Worm (Caenorhabditis elegans) whole organism, young adult: ENCODE measurements around the gene pod-1.

ENCODE experiments used
- B0261.1 ChIP-seq: sonication (generic microtip); optimal IDR thresholded peaks from 2 replicates; lab custom pipeline; 2016; ENCODE audit warnings: mild to moderate bottlenecking, missing genetic modification characterization, moderate library complexity, missing compliant biosample characterization
- F39B2.1 ChIP-seq: fragments of 200-800 bp; sonication (Bioruptor generic); IDR thresholded peaks from 2 replicates; pipeline ENCODE4 v1.3.6; 2022; ENCODE audit warnings: missing genetic modification reagents, missing genetic modification characterization, missing compliant biosample characterization
- F49E8.2 ChIP-seq: sonication (generic microtip); optimal IDR thresholded peaks from 3 replicates; lab custom pipeline; 2017; ENCODE audit warnings: missing genetic modification characterization, mild to moderate bottlenecking, missing compliant biosample characterization, antibody characterized with exemption, moderate library complexity; ENCODE audit not compliant: insufficient read depth
- F52B5.7 ChIP-seq: sonication (generic microtip); optimal IDR thresholded peaks from 2 replicates; lab custom pipeline; 2016; ENCODE audit warnings: mild to moderate bottlenecking, missing genetic modification characterization, missing compliant biosample characterization
- K12H6.12 ChIP-seq: fragments of 200-800 bp; sonication (Bioruptor generic); optimal IDR thresholded peaks from 2 replicates; lab custom pipeline; 2018; ENCODE audit warnings: mild to moderate bottlenecking, missing genetic modification characterization, missing compliant biosample characterization
- Y53G8AR.9 ChIP-seq: fragments of 200-800 bp; sonication (Bioruptor generic); conservative IDR thresholded peaks from 2 replicates; pipeline ENCODE4 v1.3.6; 2022; ENCODE audit warnings: missing genetic modification reagents, missing genetic modification characterization, missing compliant biosample characterization
- Y79H2A.3 ChIP-seq: fragments of 200-800 bp; sonication (Bioruptor generic); conservative IDR thresholded peaks from 2 replicates; pipeline ENCODE4 v1.3.6; 2022; ENCODE audit warnings: missing genetic modification reagents, missing genetic modification characterization, missing compliant biosample characterization
- Y95B8A.8 ChIP-seq: fragments of 200-800 bp; sonication (Bioruptor generic); IDR thresholded peaks from 2 replicates; pipeline ENCODE4 v1.3.6; 2022; ENCODE audit warnings: missing genetic modification reagents, missing genetic modification characterization, missing compliant biosample characterization
- aptf-3 ChIP-seq: fragments of 200-800 bp; sonication (Bioruptor generic); IDR thresholded peaks from 2 replicates; pipeline ENCODE4 v1.3.6; 2022; ENCODE audit warnings: missing genetic modification characterization, missing compliant biosample characterization
- attf-3 ChIP-seq: fragments of 200-800 bp; sonication (Bioruptor generic); conservative IDR thresholded peaks from 2 replicates; pipeline ENCODE4 v1.3.6; 2022; ENCODE audit warnings: missing genetic modification reagents, missing genetic modification characterization, missing compliant biosample characterization
- attf-5 ChIP-seq: fragments of 200-800 bp; sonication (Bioruptor generic); optimal IDR thresholded peaks from 2 replicates; lab custom pipeline; 2018; ENCODE audit warnings: mild to moderate bottlenecking, missing genetic modification characterization, missing compliant biosample characterization
- bed-2 ChIP-seq: fragments of 200-800 bp; sonication (Bioruptor generic); IDR thresholded peaks from 2 replicates; pipeline ENCODE4 v1.3.6; 2022; ENCODE audit warnings: missing genetic modification reagents, missing genetic modification characterization, missing compliant biosample characterization
- cebp-1 ChIP-seq, 2 experiments: fragments of 200-800 bp in 1 of 2; sonication (Bioruptor generic) in 1 of 2; sonication (generic microtip) in 1 of 2; IDR thresholded peaks in 1 of 2; optimal IDR thresholded peaks in 1 of 2; 2 replicates each; pipeline versions ENCODE4 v1.3.6 to Lab custom; 2017 to 2022; ENCODE audit warnings: missing compliant biosample characterization in 2 of 2, missing genetic modification characterization in 2 of 2, mild to moderate bottlenecking in 1 of 2, missing genetic modification reagents in 1 of 2, moderate library complexity in 1 of 2
- ceh-91 ChIP-seq: fragments of 200-800 bp; sonication (Bioruptor generic); IDR thresholded peaks from 2 replicates; pipeline ENCODE4 v1.3.6; 2022; ENCODE audit warnings: missing genetic modification reagents, missing genetic modification characterization, missing compliant biosample characterization
- chd-7 ChIP-seq: sonication (generic microtip); optimal IDR thresholded peaks from 2 replicates; lab custom pipeline; 2016; ENCODE audit warnings: mild to moderate bottlenecking, missing genetic modification characterization, moderate library complexity, missing compliant biosample characterization
- dox-1 ChIP-seq: fragments of 200-800 bp; sonication (Bioruptor generic); IDR thresholded peaks from 2 replicates; pipeline ENCODE4 v1.3.6; 2022; ENCODE audit warnings: missing genetic modification reagents, missing genetic modification characterization, missing compliant biosample characterization
- dpff-1 ChIP-seq: sonication (generic microtip); optimal IDR thresholded peaks from 2 replicates; lab custom pipeline; 2017; ENCODE audit warnings: mild to moderate bottlenecking, missing genetic modification characterization, missing compliant biosample characterization
- efl-1 ChIP-seq: fragments of 150-350 bp; optimal IDR thresholded peaks from 2 replicates; lab custom pipeline; 2014; ENCODE audit warnings: missing biosample characterization, missing genetic modification reagents, missing genetic modification characterization
- ets-4 ChIP-seq: fragments of 200-800 bp; sonication (Bioruptor generic); optimal IDR thresholded peaks from 2 replicates; lab custom pipeline; 2018; ENCODE audit warnings: mild to moderate bottlenecking, missing genetic modification characterization, missing compliant biosample characterization
- gei-17 ChIP-seq: fragments of 200-800 bp; sonication (Bioruptor generic); optimal IDR thresholded peaks from 2 replicates; lab custom pipeline; 2018; ENCODE audit warnings: mild to moderate bottlenecking, missing genetic modification characterization, missing compliant biosample characterization
- hmg-1.2 ChIP-seq: fragments of 200-800 bp; sonication (Bioruptor generic); IDR thresholded peaks from 2 replicates; pipeline ENCODE4 v1.3.6; 2022; ENCODE audit warnings: missing genetic modification reagents, missing genetic modification characterization, missing compliant biosample characterization
- hsf-1 ChIP-seq: fragments of 200-800 bp; sonication (Bioruptor generic); IDR thresholded peaks from 2 replicates; pipeline ENCODE4 v1.3.6; 2022; ENCODE audit warnings: missing genetic modification reagents, missing genetic modification characterization, missing compliant biosample characterization
- let-607 ChIP-seq, 2 experiments: fragments of 200-800 bp in 1 of 2; sonication (Bioruptor generic) in 1 of 2; sonication (generic microtip) in 1 of 2; optimal IDR thresholded peaks; 2 replicates each; lab custom pipeline; 2016 to 2018; ENCODE audit warnings: mild to moderate bottlenecking in 2 of 2, missing compliant biosample characterization in 2 of 2, missing genetic modification characterization in 2 of 2, moderate library complexity in 2 of 2, missing genotype in 1 of 2
- lin-35 ChIP-seq, 3 experiments: fragments of 150-350 bp in 2 of 3; sonication (generic microtip) in 1 of 3; optimal IDR thresholded peaks; 2 replicates each; lab custom pipeline; 2014 to 2018; ENCODE audit warnings: missing biosample characterization in 3 of 3, missing genetic modification characterization in 3 of 3, missing genetic modification reagents in 3 of 3
- madf-8 ChIP-seq: fragments of 200-800 bp; sonication (Bioruptor generic); conservative IDR thresholded peaks from 2 replicates; pipeline ENCODE4 v1.3.6; 2022; ENCODE audit warnings: missing genetic modification reagents, missing genetic modification characterization, missing compliant biosample characterization
- mcd-1 ChIP-seq: fragments of 200-800 bp; sonication (Bioruptor generic); IDR thresholded peaks from 2 replicates; pipeline ENCODE4 v1.3.6; 2022; ENCODE audit warnings: missing genetic modification reagents, missing genetic modification characterization, missing compliant biosample characterization
- mel-28 ChIP-seq: sonication (generic microtip); optimal IDR thresholded peaks from 2 replicates; lab custom pipeline; 2016; ENCODE audit warnings: borderline replicate concordance, mild to moderate bottlenecking, missing genetic modification characterization, missing compliant biosample characterization
- nhr-179 ChIP-seq: sonication (generic microtip); optimal IDR thresholded peaks from 2 replicates; lab custom pipeline; 2016; ENCODE audit warnings: mild to moderate bottlenecking, missing genetic modification characterization, missing compliant biosample characterization
- nhr-80 ChIP-seq: sonication (generic microtip); optimal IDR thresholded peaks from 2 replicates; lab custom pipeline; 2016; ENCODE audit warnings: missing genetic modification characterization, missing compliant biosample characterization
- nhr-90 ChIP-seq: sonication (generic microtip); optimal IDR thresholded peaks from 2 replicates; lab custom pipeline; 2016; ENCODE audit warnings: missing genotype, mild to moderate bottlenecking, missing genetic modification characterization, missing compliant biosample characterization
- rcor-1 ChIP-seq: fragments of 200-800 bp; sonication (Bioruptor generic); IDR thresholded peaks from 2 replicates; pipeline ENCODE4 v1.3.6; 2022; ENCODE audit warnings: missing genetic modification reagents, missing genetic modification characterization, missing compliant biosample characterization
- repo-1 ChIP-seq: sonication (generic microtip); optimal IDR thresholded peaks from 2 replicates; lab custom pipeline; 2017; ENCODE audit warnings: mild to moderate bottlenecking, missing genetic modification characterization, missing compliant biosample characterization
- rpc-1 ChIP-seq, 2 experiments: fragments of 150-350 bp in 1 of 2; sonication (generic microtip) in 1 of 2; optimal IDR thresholded peaks; 2 replicates each; lab custom pipeline; 2014 to 2018; ENCODE audit warnings: missing biosample characterization in 1 of 2, missing genetic modification characterization in 1 of 2, missing genetic modification reagents in 1 of 2, missing genotype in 1 of 2
- sdz-38 ChIP-seq: sonication (generic microtip); optimal IDR thresholded peaks from 2 replicates; lab custom pipeline; 2016; ENCODE audit warnings: missing genotype, missing genetic modification characterization, missing compliant biosample characterization
- snpc-1.1 ChIP-seq: sonication (generic microtip); optimal IDR thresholded peaks from 2 replicates; lab custom pipeline; 2017; ENCODE audit warnings: missing genetic modification characterization, mild to moderate bottlenecking, missing compliant biosample characterization, antibody characterized with exemption, moderate library complexity, missing genotype, missing genetic modification reagents; ENCODE audit not compliant: insufficient read depth
- snpc-3.4 ChIP-seq: sonication (generic microtip); optimal IDR thresholded peaks from 2 replicates; lab custom pipeline; 2017; ENCODE audit warnings: missing genetic modification characterization, mild to moderate bottlenecking, missing compliant biosample characterization, antibody characterized with exemption, moderate library complexity, missing genotype, missing genetic modification reagents
- tbp1 ChIP-seq: fragments of 200-800 bp; sonication (Bioruptor generic); optimal IDR thresholded peaks from 2 replicates; lab custom pipeline; 2018; ENCODE audit warnings: mild to moderate bottlenecking, missing genetic modification characterization, missing compliant biosample characterization
- unc-130 ChIP-seq: sonication (generic microtip); optimal IDR thresholded peaks from 2 replicates; lab custom pipeline; 2016; ENCODE audit warnings: missing genetic modification reagents, missing genetic modification characterization, missing compliant biosample characterization
- zfh-2 ChIP-seq: fragments of 200-800 bp; sonication (Bioruptor generic); conservative IDR thresholded peaks from 2 replicates; pipeline ENCODE4 v1.3.6; 2022; ENCODE audit warnings: missing genetic modification reagents, missing genetic modification characterization, missing compliant biosample characterization
- zim-3 ChIP-seq: sonication (generic microtip); optimal IDR thresholded peaks from 2 replicates; lab custom pipeline; 2017; ENCODE audit warnings: mild to moderate bottlenecking, missing genetic modification characterization, moderate library complexity, missing compliant biosample characterization
- ztf-25 ChIP-seq: fragments of 200-800 bp; sonication (Bioruptor generic); IDR thresholded peaks from 2 replicates; pipeline ENCODE4 v1.3.6; 2022; ENCODE audit warnings: missing genetic modification reagents, missing genetic modification characterization, missing compliant biosample characterization

pod-1 gene

ce11 chrIII:13544593-13544992 is 20.7 kb upstream of the pod-1 start:
- no peak for TF ChIP-seq snpc-1.1 (tag; lab: Kevin White, UChicago)
- peak; percentile 93 for TF ChIP-seq nhr-80 (tag; lab: Kevin White, UChicago)
- TF ChIP-seq bed-2 (GFP tag; lab: Robert Waterston, UW) = no peak
- TF ChIP-seq F39B2.1 = no peak
- TF ChIP-seq zfh-2 = no peak
- no peak for TF ChIP-seq cebp-1 (GFP tag; IDR thresholded peaks at IDR 0.05; lab: Robert Waterston, UW)
- peak; percentile 20 for TF ChIP-seq cebp-1 (tag; optimal IDR thresholded peaks at IDR 0.05; lab: Kevin White, UChicago)
- no peak for TF ChIP-seq dpff-1 (tag; lab: Kevin White, UChicago)
- peak; percentile 74 for TF ChIP-seq dox-1 (GFP tag; lab: Robert Waterston, UW)
- TF ChIP-seq hsf-1 (GFP tag; lab: Robert Waterston, UW) = 0 out of 2 replicates have a peak, but pooled peaks have one; percentile 48
- no peak for TF ChIP-seq Y79H2A.3
- no peak for TF ChIP-seq lin-35 (GFP tag; optimal IDR thresholded peaks at IDR 0.05; lab: Kevin White, UChicago)
- peak in 1 of 2 experiments; percentile 56 for TF ChIP-seq let-607 (tag; optimal IDR thresholded peaks at IDR 0.05; lab: Kevin White, UChicago)
- TF ChIP-seq zim-3 (tag; lab: Kevin White, UChicago) = peak; percentile 5
- TF ChIP-seq rcor-1 (GFP tag; lab: Robert Waterston, UW) = no peak
- TF ChIP-seq snpc-3.4 (tag; lab: Kevin White, UChicago) = no peak
- TF ChIP-seq unc-130 = no peak
- TF ChIP-seq B0261.1 (tag; lab: Kevin White, UChicago) = no peak
- no peak for TF ChIP-seq rpc-1 (optimal IDR thresholded peaks at IDR 0.05; lab: Kevin White, UChicago)
- no peak for TF ChIP-seq rpc-1 (tag; optimal IDR thresholded peaks at IDR 0.05; lab: Kevin White, UChicago)
- TF ChIP-seq nhr-179 = no peak
- no peak for TF ChIP-seq repo-1 (tag; lab: Kevin White, UChicago)
- peak; percentile 63; the same call in 1 of the 2 replicates for TF ChIP-seq hmg-1.2 (GFP tag; lab: Robert Waterston, UW)
- peak; percentile 34 for TF ChIP-seq attf-5 (GFP tag; lab: Kevin White, UChicago)
- no peak for TF ChIP-seq sdz-38 (tag; lab: Kevin White, UChicago)
- TF ChIP-seq chd-7 (tag; lab: Kevin White, UChicago) = peak; percentile 20
- TF ChIP-seq mel-28 (tag; lab: Kevin White, UChicago) = no peak
- TF ChIP-seq ztf-25 = no peak
- TF ChIP-seq ceh-91 (GFP tag; lab: Robert Waterston, UW) = no peak
- peak; percentile 33 for TF ChIP-seq tbp1 (GFP tag; lab: Kevin White, UChicago)
- no peak for TF ChIP-seq attf-3 (GFP tag; lab: Robert Waterston, UW)
- no peak for TF ChIP-seq Y95B8A.8
- TF ChIP-seq ets-4 (GFP tag; lab: Kevin White, UChicago) = peak; percentile 87
- no peak for TF ChIP-seq nhr-90 (tag; lab: Kevin White, UChicago)
- TF ChIP-seq F49E8.2 (tag; lab: Kevin White, UChicago) = no peak
- TF ChIP-seq efl-1 (GFP tag; lab: Kevin White, UChicago) = no peak
- no peak for TF ChIP-seq F52B5.7 (tag; lab: Kevin White, UChicago)
- TF ChIP-seq mcd-1 (GFP tag; lab: Robert Waterston, UW) = no peak
- no peak for TF ChIP-seq Y53G8AR.9 (GFP tag; lab: Robert Waterston, UW)

ce11 chrIII:13543434-13543833 is 19.5 kb upstream of the pod-1 start, which contains the start of gene acs-5:
acs-5 (minus strand) TSS chrIII:13543534.
- TF ChIP-seq madf-8 (GFP tag; lab: Robert Waterston, UW) = no peak
- no peak for TF ChIP-seq ztf-25
- TF ChIP-seq K12H6.12 (tag; lab: Kevin White, UChicago) = no peak
- TF ChIP-seq gei-17 (GFP tag; lab: Kevin White, UChicago) = no peak
- no peak for TF ChIP-seq chd-7 (tag; lab: Kevin White, UChicago)
- TF ChIP-seq aptf-3 = no peak
- TF ChIP-seq mel-28 (tag; lab: Kevin White, UChicago) = no peak
